Worm (Caenorhabditis elegans) whole organism, L3 larva: Measurements from ENCODE around the gene gcy-11.

ENCODE experiments used
- R02D3.7 ChIP-seq: fragments of 150-350 bp; optimal IDR thresholded peaks from 2 replicates; lab custom pipeline; 2014; ENCODE audit warnings: missing biosample characterization, missing genetic modification characterization
- ZK546.5 ChIP-seq: sonication (generic microtip); optimal IDR thresholded peaks from 2 replicates; lab custom pipeline; 2017; ENCODE audit warnings: missing biosample characterization, missing genetic modification characterization
- aly-2 ChIP-seq: fragments of 150-350 bp; optimal IDR thresholded peaks from 2 replicates; lab custom pipeline; 2014; ENCODE audit warnings: missing biosample characterization, missing genetic modification characterization
- ama-1 ChIP-seq: fragments of 150-350 bp; optimal IDR thresholded peaks from 2 replicates; lab custom pipeline; 2018
- ceh-16 ChIP-seq: sonication (generic microtip); optimal IDR thresholded peaks from 2 replicates; lab custom pipeline; 2017; ENCODE audit warnings: missing biosample characterization, missing genetic modification characterization
- ceh-28 ChIP-seq: fragments of 150-350 bp; optimal IDR thresholded peaks from 2 replicates; lab custom pipeline; 2014; ENCODE audit warnings: missing biosample characterization, missing genetic modification reagents, missing genetic modification characterization
- ceh-9 ChIP-seq: sonication (generic microtip); optimal IDR thresholded peaks from 2 replicates; lab custom pipeline; 2018; ENCODE audit warnings: missing biosample characterization, missing genetic modification characterization
- daf-12 ChIP-seq: fragments of 150-350 bp; optimal IDR thresholded peaks from 2 replicates; lab custom pipeline; 2014; ENCODE audit warnings: missing biosample characterization, missing genetic modification reagents, missing genetic modification characterization
- egl-27 ChIP-seq: sonication (generic microtip); optimal IDR thresholded peaks from 4 replicates; lab custom pipeline; 2017; ENCODE audit warnings: missing biosample characterization, missing genetic modification reagents, missing genetic modification characterization
- egl-5 ChIP-seq: fragments of 150-350 bp; optimal IDR thresholded peaks from 2 replicates; lab custom pipeline; 2017; ENCODE audit warnings: missing biosample characterization, missing genetic modification reagents, missing genetic modification characterization, inconsistent platforms
- elt-2 ChIP-seq: sonication (generic microtip); optimal IDR thresholded peaks from 2 replicates; lab custom pipeline; 2016; ENCODE audit warnings: missing genetic modification reagents, mild to moderate bottlenecking, missing genetic modification characterization, missing compliant biosample characterization
- elt-3 ChIP-seq, 3 experiments: fragments of 150-350 bp in 1 of 3; sonication (generic microtip) in 2 of 3; optimal IDR thresholded peaks; 2 replicates in 2 of 3; 4 replicates in 1 of 3; lab custom pipeline; 2014 to 2017; ENCODE audit warnings: missing biosample characterization in 3 of 3, missing genetic modification characterization in 3 of 3
- fkh-2 ChIP-seq: fragments of 150-350 bp; optimal IDR thresholded peaks from 2 replicates; lab custom pipeline; 2014; ENCODE audit warnings: missing biosample characterization, missing genetic modification reagents, missing genetic modification characterization
- fos-1 ChIP-seq: fragments of 150-350 bp; optimal IDR thresholded peaks from 2 replicates; lab custom pipeline; 2014; ENCODE audit warnings: missing biosample characterization, missing genetic modification characterization
- hmg-11 ChIP-seq: sonication (generic microtip); optimal IDR thresholded peaks from 2 replicates; lab custom pipeline; 2016; ENCODE audit warnings: missing genetic modification characterization, missing compliant biosample characterization
- jun-1 ChIP-seq: fragments of 150-350 bp; optimal IDR thresholded peaks from 2 replicates; lab custom pipeline; 2014; ENCODE audit warnings: missing biosample characterization, missing genetic modification reagents, missing genetic modification characterization
- lin-15B ChIP-seq: fragments of 150-350 bp; optimal IDR thresholded peaks from 2 replicates; lab custom pipeline; 2014; ENCODE audit warnings: missing biosample characterization, missing genetic modification characterization
- lin-39 ChIP-seq: fragments of 150-350 bp; optimal IDR thresholded peaks from 2 replicates; lab custom pipeline; 2018; ENCODE audit warnings: missing biosample characterization, missing genetic modification reagents, missing genetic modification characterization
- lsy-12 ChIP-seq: sonication (generic microtip); optimal IDR thresholded peaks from 2 replicates; lab custom pipeline; 2016; ENCODE audit warnings: mild to moderate bottlenecking, missing genetic modification characterization, missing compliant biosample characterization
- mdl-1 ChIP-seq: fragments of 150-350 bp; optimal IDR thresholded peaks from 2 replicates; lab custom pipeline; 2014; ENCODE audit warnings: missing biosample characterization, missing genetic modification characterization
- mml-1 ChIP-seq: fragments of 150-350 bp; sonication (generic microtip); optimal IDR thresholded peaks from 3 replicates; lab custom pipeline; 2014; ENCODE audit warnings: missing biosample characterization, missing genetic modification characterization
- nfya-1 ChIP-seq: sonication (generic microtip); optimal IDR thresholded peaks from 2 replicates; lab custom pipeline; 2017; ENCODE audit warnings: missing genetic modification characterization, mild to moderate bottlenecking, missing compliant biosample characterization, antibody characterized with exemption, moderate library complexity; ENCODE audit not compliant: insufficient read depth
- nhr-11 ChIP-seq: fragments of 150-350 bp; optimal IDR thresholded peaks from 2 replicates; lab custom pipeline; 2014; ENCODE audit warnings: missing biosample characterization, missing genetic modification characterization
- nhr-12 ChIP-seq: fragments of 150-350 bp; optimal IDR thresholded peaks from 2 replicates; lab custom pipeline; 2014; ENCODE audit warnings: missing biosample characterization, missing genetic modification characterization
- nhr-23 ChIP-seq: fragments of 150-350 bp; optimal IDR thresholded peaks from 2 replicates; lab custom pipeline; 2014; ENCODE audit warnings: missing biosample characterization, missing genetic modification reagents, missing genetic modification characterization
- nhr-237 ChIP-seq: fragments of 150-350 bp; optimal IDR thresholded peaks from 2 replicates; lab custom pipeline; 2014; ENCODE audit warnings: missing biosample characterization, missing genetic modification characterization
- nhr-25 ChIP-seq: sonication (generic microtip); optimal IDR thresholded peaks from 2 replicates; lab custom pipeline; 2017; ENCODE audit warnings: missing biosample characterization, missing genetic modification characterization
- nhr-28 ChIP-seq: fragments of 150-350 bp; optimal IDR thresholded peaks from 2 replicates; lab custom pipeline; 2014; ENCODE audit warnings: missing biosample characterization, missing genetic modification characterization
- nhr-76 ChIP-seq: fragments of 150-350 bp; sonication (generic microtip); optimal IDR thresholded peaks from 5 replicates; lab custom pipeline; 2014; ENCODE audit warnings: missing biosample characterization, missing genetic modification characterization
- nhr-77 ChIP-seq: fragments of 150-350 bp; optimal IDR thresholded peaks from 2 replicates; lab custom pipeline; 2014; ENCODE audit warnings: missing biosample characterization, missing genetic modification characterization
- pha-4 ChIP-seq: fragments of 150-350 bp; optimal IDR thresholded peaks from 2 replicates; lab custom pipeline; 2014; ENCODE audit warnings: missing biosample characterization, missing genetic modification reagents, missing genetic modification characterization
- pqm-1 ChIP-seq: fragments of 150-350 bp; optimal IDR thresholded peaks from 2 replicates; lab custom pipeline; 2017; ENCODE audit warnings: missing biosample characterization, missing genetic modification characterization, inconsistent platforms
- skn-1 ChIP-seq: fragments of 150-350 bp; optimal IDR thresholded peaks from 2 replicates; lab custom pipeline; 2014; ENCODE audit warnings: missing biosample characterization, missing genetic modification characterization
- snpc-4 ChIP-seq: fragments of 150-350 bp; optimal IDR thresholded peaks from 2 replicates; lab custom pipeline; 2014; ENCODE audit warnings: missing biosample characterization, missing genetic modification characterization
- tbx-2 ChIP-seq: sonication (generic microtip); optimal IDR thresholded peaks from 2 replicates; lab custom pipeline; 2016; ENCODE audit warnings: mild to moderate bottlenecking, missing genetic modification characterization, missing compliant biosample characterization
- unc-39 ChIP-seq: sonication (generic microtip); optimal IDR thresholded peaks from 4 replicates; lab custom pipeline; 2017; ENCODE audit warnings: missing biosample characterization, missing genetic modification characterization
- unc-62 ChIP-seq: fragments of 150-350 bp; sonication (generic microtip); optimal IDR thresholded peaks from 4 replicates; lab custom pipeline; 2014; ENCODE audit warnings: missing biosample characterization, missing genetic modification reagents, missing genetic modification characterization
- zag-1 ChIP-seq: fragments of 150-350 bp; optimal IDR thresholded peaks from 2 replicates; lab custom pipeline; 2014; ENCODE audit warnings: missing biosample characterization, missing genetic modification characterization
- ztf-11 ChIP-seq: fragments of 150-350 bp; optimal IDR thresholded peaks from 2 replicates; lab custom pipeline; 2014; ENCODE audit warnings: missing biosample characterization, missing genetic modification characterization
- ztf-4 ChIP-seq: fragments of 150-350 bp; optimal IDR thresholded peaks from 2 replicates; lab custom pipeline; 2014; ENCODE audit warnings: missing biosample characterization, missing genetic modification characterization

The gcy-11 gene

DNA sequence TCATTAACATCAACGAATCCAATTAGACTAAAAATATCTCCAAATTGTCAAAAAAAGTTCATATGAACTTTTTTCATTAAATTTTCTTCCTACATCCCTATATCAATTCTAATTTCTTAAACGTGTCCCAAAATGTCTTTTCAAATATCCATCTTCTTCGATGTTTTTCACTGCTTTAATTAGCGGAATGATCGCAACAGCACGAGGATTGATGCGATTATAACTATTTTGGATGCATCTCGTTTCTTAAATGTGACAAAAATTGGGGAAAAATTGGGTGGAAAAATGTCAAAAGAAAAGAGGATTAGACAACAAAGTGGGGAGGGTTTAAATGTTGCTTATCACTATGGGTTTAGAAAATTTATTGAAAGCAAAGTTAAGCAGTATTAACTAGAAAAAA is 21.2 kb downstream of the gcy-11 start:
- TF ChIP-seq nhr-23 (tag; lab: Kevin White, UChicago): peak; percentile 15
- no peak for TF ChIP-seq nhr-12 (tag; lab: Kevin White, UChicago)
- peak; percentile 17 for TF ChIP-seq elt-2
- no peak for TF ChIP-seq elt-3 (tag; optimal IDR thresholded peaks at IDR 0.05; lab: Kevin White, UChicago)

DNA sequence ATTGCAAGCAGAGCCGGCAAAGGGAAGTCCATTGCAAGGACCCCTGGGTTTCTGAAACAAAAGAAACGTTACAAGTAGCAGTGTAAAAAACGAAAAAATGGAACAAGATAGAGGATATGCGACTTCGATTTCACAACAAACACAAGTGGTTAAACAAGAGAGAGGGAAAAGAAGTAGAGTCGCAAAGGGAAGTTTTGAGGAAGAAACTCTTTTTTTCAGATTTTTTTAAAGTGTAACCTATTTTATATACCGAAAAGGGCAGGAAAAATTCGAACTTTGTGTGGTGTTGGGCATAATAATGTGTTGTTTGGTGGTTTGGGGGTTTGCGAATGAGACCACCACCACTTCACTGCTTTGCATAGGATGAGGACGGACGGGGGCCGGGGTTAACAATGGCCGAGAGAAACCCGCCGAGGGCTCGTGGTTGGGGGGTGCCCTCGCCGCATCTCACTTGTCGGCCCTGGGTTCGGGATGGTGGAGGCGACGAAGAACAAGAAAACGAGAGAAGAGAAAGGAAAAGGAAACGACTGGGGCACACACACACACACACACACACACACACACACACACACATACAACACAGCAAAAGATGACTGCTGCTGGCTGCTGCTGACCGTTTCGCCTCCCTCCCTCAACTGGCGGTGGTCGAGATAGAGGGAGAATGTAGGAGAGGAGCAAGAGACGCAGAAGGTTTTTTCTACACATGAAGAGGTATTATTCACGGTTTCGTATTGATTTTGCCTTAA is 25.0 kb downstream of the gcy-11 start, which contains the start of gene ptrn-1:
TSS of gene ptrn-1 (minus strand) at position 51 of the 746 bp plus-strand sequence.
- TF ChIP-seq lin-15B (tag; lab: Kevin White, UChicago) (peak; percentile 10), mml-1 (tag; lab: Kevin White, UChicago) (no peak), unc-62 (GFP tag; lab: Kevin White, UChicago) (no peak), nhr-25 (tag; lab: Kevin White, UChicago) (peak; percentile 46), ama-1 (lab: Kevin White, UChicago) (peak; percentile 21), jun-1 (peak; percentile 49), egl-5 (tag; lab: Kevin White, UChicago) (peak; percentile 3), mdl-1 (tag; lab: Kevin White, UChicago) (peak; percentile 33), snpc-4 (tag; lab: Kevin White, UChicago) (peak; percentile 75), lsy-12 (peak; percentile 37), fos-1 (tag; lab: Kevin White, UChicago) (no peak), hmg-11 (tag; lab: Kevin White, UChicago) (peak; percentile 87), pha-4 (tag; lab: Kevin White, UChicago) (peak; percentile 77), lin-39 (tag; lab: Kevin White, UChicago) (peak; percentile 94), nhr-237 (no peak), aly-2 (tag; lab: Kevin White, UChicago) (no peak), ztf-4 (no peak), pqm-1 (peak; percentile 50), nhr-23 (tag; lab: Kevin White, UChicago) (peak; percentile 65), daf-12 (tag; lab: Kevin White, UChicago) (no peak), nhr-76 (tag; lab: Kevin White, UChicago) (no peak), egl-27 (no peak), nhr-12 (tag; lab: Kevin White, UChicago) (no peak), ceh-28 (tag; lab: Kevin White, UChicago) (no peak), unc-39 (tag; lab: Kevin White, UChicago) (no peak), skn-1 (peak; percentile 30), ZK546.5 (no peak), nfya-1 (tag; lab: Kevin White, UChicago) (peak; percentile 74), ceh-9 (tag; lab: Kevin White, UChicago) (no peak), elt-2 (peak; percentile 55), R02D3.7 (tag; lab: Kevin White, UChicago) (no peak), nhr-77 (no peak), nhr-28 (tag; lab: Kevin White, UChicago) (no peak)

DNA sequence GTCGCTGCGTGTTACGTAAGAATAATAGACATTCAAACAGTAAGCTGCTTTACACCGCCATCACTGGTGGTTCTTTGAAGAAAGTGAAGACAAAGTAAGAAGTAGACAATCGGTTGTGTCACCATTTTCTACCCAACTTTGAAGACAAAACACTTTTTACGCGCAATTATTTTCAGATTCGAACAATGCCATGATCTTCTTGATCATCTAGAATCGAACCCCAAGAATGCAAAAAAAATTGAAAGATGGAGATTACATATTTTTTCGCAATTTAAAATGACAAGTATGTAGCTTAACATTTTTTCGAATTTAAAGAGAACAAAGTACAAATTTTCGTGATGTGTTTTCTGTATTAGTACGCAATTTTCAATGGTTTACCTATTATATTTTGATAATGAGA is 34.5 kb downstream of the gcy-11 start, which contains the start of gene F35B3.4:
TSS of gene F35B3.4 (minus strand) at position 101 of the 400 bp plus-strand sequence.
- TF ChIP-seq ama-1 (lab: Kevin White, UChicago): no peak
- no peak for TF ChIP-seq aly-2 (tag; lab: Kevin White, UChicago)
- TF ChIP-seq ztf-11: no peak
- TF ChIP-seq egl-5 (tag; lab: Kevin White, UChicago): no peak
- TF ChIP-seq lin-15B (tag; lab: Kevin White, UChicago): no peak
- TF ChIP-seq fkh-2 (tag; lab: Kevin White, UChicago): no peak
- TF ChIP-seq nhr-237: no peak
- TF ChIP-seq nfya-1 (tag; lab: Kevin White, UChicago): no peak
- TF ChIP-seq R02D3.7 (tag; lab: Kevin White, UChicago): no peak
- no peak for TF ChIP-seq elt-2
- no peak for TF ChIP-seq jun-1
- TF ChIP-seq nhr-28 (tag; lab: Kevin White, UChicago): no peak
- no peak for TF ChIP-seq elt-3 (tag; optimal IDR thresholded peaks at IDR 0.05; lab: Kevin White, UChicago)
- no peak for TF ChIP-seq ceh-16 (tag; lab: Kevin White, UChicago)
- no peak for TF ChIP-seq nhr-11
- TF ChIP-seq hmg-11 (tag; lab: Kevin White, UChicago): no peak
- no peak for TF ChIP-seq zag-1
- no peak for TF ChIP-seq nhr-25 (tag; lab: Kevin White, UChicago)
- no peak for TF ChIP-seq tbx-2 (tag; lab: Kevin White, UChicago)
